Worm (Caenorhabditis elegans) whole organism, L1 larva: Measurements from ENCODE around the gene Y41C4A.11.
A peak's percentile ranks its signal among the peaks of the same experiment; 100 is the strongest.

Experiments
- aly-2 ChIP-seq: fragments of 150-350 bp; optimal IDR thresholded peaks from 2 replicates; lab custom pipeline; 2014; ENCODE audit warnings: missing biosample characterization, missing genetic modification characterization
- blmp-1 ChIP-seq: fragments of 150-350 bp; optimal IDR thresholded peaks from 2 replicates; lab custom pipeline; 2014; ENCODE audit warnings: missing biosample characterization, missing genetic modification characterization
- ceh-90 ChIP-seq: sonication (generic microtip); optimal IDR thresholded peaks from 2 replicates; lab custom pipeline; 2016; ENCODE audit warnings: missing genetic modification characterization, missing compliant biosample characterization
- ces-1 ChIP-seq: fragments of 150-350 bp; optimal IDR thresholded peaks from 2 replicates; lab custom pipeline; 2014; ENCODE audit warnings: missing biosample characterization, missing genetic modification reagents, missing genetic modification characterization
- dsc-1 ChIP-seq: sonication (generic microtip); optimal IDR thresholded peaks from 2 replicates; lab custom pipeline; 2016; ENCODE audit warnings: mild to moderate bottlenecking, missing genetic modification characterization, missing compliant biosample characterization
- efl-1 ChIP-seq, 4 experiments: fragments of 150-350 bp; optimal IDR thresholded peaks in 3 of 4; peaks in 1 of 4; 1 replicate in 1 of 4; 2 replicates in 3 of 4; lab custom pipeline; 2014; ENCODE audit warnings: missing biosample characterization in 2 of 4, missing genetic modification characterization in 2 of 4, missing genetic modification reagents in 2 of 4
- efl-3 ChIP-seq: fragments of 200-800 bp; sonication (Bioruptor generic); optimal IDR thresholded peaks from 2 replicates; lab custom pipeline; 2018; ENCODE audit warnings: mild to moderate bottlenecking, missing genetic modification characterization, missing compliant biosample characterization
- egl-27 ChIP-seq, 2 experiments: fragments of 150-350 bp in 1 of 2; sonication (generic microtip); optimal IDR thresholded peaks; 3 replicates each; lab custom pipeline; 2017 to 2018; ENCODE audit warnings: missing biosample characterization in 2 of 2, missing genetic modification characterization in 2 of 2, missing genetic modification reagents in 2 of 2
- elt-2 ChIP-seq: sonication (generic microtip); optimal IDR thresholded peaks from 2 replicates; lab custom pipeline; 2016; ENCODE audit warnings: missing genetic modification characterization, mild to moderate bottlenecking, inconsistent platforms, missing compliant biosample characterization, missing genetic modification reagents
- elt-3 ChIP-seq, 6 experiments: fragments of 150-350 bp in 1 of 6; sonication (generic microtip); optimal IDR thresholded peaks; 2 replicates each; lab custom pipeline; 2017 to 2018; ENCODE audit warnings: missing biosample characterization in 6 of 6, missing genetic modification characterization in 6 of 6, inconsistent platforms in 1 of 6
- fkh-8 ChIP-seq: sonication (generic microtip); optimal IDR thresholded peaks from 2 replicates; lab custom pipeline; 2016; ENCODE audit warnings: mild to moderate bottlenecking, missing genetic modification characterization, missing compliant biosample characterization
- hlh-17 ChIP-seq: fragments of 200-800 bp; sonication (Bioruptor generic); optimal IDR thresholded peaks from 2 replicates; lab custom pipeline; 2018; ENCODE audit warnings: missing genetic modification characterization, mild to moderate bottlenecking, missing compliant biosample characterization, moderate library complexity, borderline replicate concordance
- hlh-4 ChIP-seq: sonication (generic microtip); optimal IDR thresholded peaks from 2 replicates; lab custom pipeline; 2016; ENCODE audit warnings: mild to moderate bottlenecking, missing genetic modification characterization, missing compliant biosample characterization
- hpl-2 ChIP-seq: fragments of 150-350 bp; optimal IDR thresholded peaks from 2 replicates; lab custom pipeline; 2014; ENCODE audit warnings: missing biosample characterization, missing genetic modification reagents, missing genetic modification characterization
- irx-1 ChIP-seq: sonication (generic microtip); optimal IDR thresholded peaks from 2 replicates; lab custom pipeline; 2016; ENCODE audit warnings: missing genetic modification characterization, missing compliant biosample characterization
- jun-1 ChIP-seq: fragments of 150-350 bp; optimal IDR thresholded peaks from 2 replicates; lab custom pipeline; 2014; ENCODE audit warnings: missing biosample characterization, missing genetic modification reagents, missing genetic modification characterization
- lin-13 ChIP-seq: fragments of 150-350 bp; optimal IDR thresholded peaks from 2 replicates; lab custom pipeline; 2014; ENCODE audit warnings: missing biosample characterization, missing genetic modification reagents, missing genetic modification characterization
- lin-39 ChIP-seq: fragments of 150-350 bp; optimal IDR thresholded peaks from 2 replicates; lab custom pipeline; 2014; ENCODE audit warnings: missing biosample characterization, missing genetic modification reagents, missing genetic modification characterization
- lsy-2 ChIP-seq, 2 experiments: fragments of 150-350 bp; optimal IDR thresholded peaks; 2 replicates each; lab custom pipeline; 2014; ENCODE audit warnings: missing biosample characterization in 2 of 2, missing genetic modification characterization in 2 of 2
- mef-2 ChIP-seq: fragments of 150-350 bp; optimal IDR thresholded peaks from 2 replicates; lab custom pipeline; 2014; ENCODE audit warnings: missing biosample characterization, missing genetic modification characterization
- nhr-19 ChIP-seq: fragments of 200-800 bp; sonication (Bioruptor generic); conservative IDR thresholded peaks from 2 replicates; pipeline ENCODE4 v1.3.6; 2022; ENCODE audit warnings: missing genetic modification characterization, missing compliant biosample characterization
- nhr-237 ChIP-seq: fragments of 150-350 bp; optimal IDR thresholded peaks from 2 replicates; lab custom pipeline; 2014; ENCODE audit warnings: missing biosample characterization, missing genetic modification characterization
- nhr-77 ChIP-seq: fragments of 150-350 bp; optimal IDR thresholded peaks from 2 replicates; lab custom pipeline; 2014; ENCODE audit warnings: missing biosample characterization, missing genetic modification characterization
- nhr-84 ChIP-seq: sonication (generic microtip); optimal IDR thresholded peaks from 2 replicates; lab custom pipeline; 2017; ENCODE audit warnings: missing biosample characterization, missing genetic modification characterization
- pag-3 ChIP-seq: sonication (generic microtip); optimal IDR thresholded peaks from 2 replicates; lab custom pipeline; 2017; ENCODE audit warnings: missing genetic modification characterization, mild to moderate bottlenecking, missing compliant biosample characterization, antibody characterized with exemption, borderline replicate concordance; ENCODE audit not compliant: insufficient read depth
- pax-3 ChIP-seq: fragments of 200-800 bp; sonication (Bioruptor generic); optimal IDR thresholded peaks from 2 replicates; lab custom pipeline; 2018; ENCODE audit warnings: mild to moderate bottlenecking, missing genetic modification characterization, moderate library complexity, missing compliant biosample characterization
- skn-1 ChIP-seq: fragments of 150-350 bp; optimal IDR thresholded peaks from 2 replicates; lab custom pipeline; 2014; ENCODE audit warnings: missing biosample characterization, missing genetic modification characterization
- sptf-1 ChIP-seq: fragments of 150-350 bp; optimal IDR thresholded peaks from 2 replicates; lab custom pipeline; 2014; ENCODE audit warnings: missing biosample characterization, missing genetic modification characterization
- tbx-2 ChIP-seq: sonication (generic microtip); optimal IDR thresholded peaks from 2 replicates; lab custom pipeline; 2016; ENCODE audit warnings: missing genetic modification characterization, missing compliant biosample characterization
- unc-130 ChIP-seq: fragments of 150-350 bp; optimal IDR thresholded peaks from 2 replicates; lab custom pipeline; 2017; ENCODE audit warnings: missing biosample characterization, missing genetic modification characterization, inconsistent platforms
- unc-62 ChIP-seq: fragments of 150-350 bp; optimal IDR thresholded peaks from 2 replicates; lab custom pipeline; 2014; ENCODE audit warnings: missing biosample characterization, missing genetic modification reagents, missing genetic modification characterization
- unc-98 ChIP-seq: fragments of 200-800 bp; sonication (Bioruptor generic); IDR thresholded peaks from 2 replicates; pipeline ENCODE4 v1.3.6; 2022; ENCODE audit warnings: missing genetic modification characterization, missing compliant biosample characterization
- xbp-1 ChIP-seq: sonication (generic microtip); optimal IDR thresholded peaks from 2 replicates; lab custom pipeline; 2016; ENCODE audit warnings: missing genetic modification characterization, missing compliant biosample characterization
- zip-4 ChIP-seq: fragments of 200-800 bp; sonication (Bioruptor generic); optimal IDR thresholded peaks from 2 replicates; lab custom pipeline; 2018; ENCODE audit warnings: mild to moderate bottlenecking, missing genetic modification characterization, moderate library complexity, missing compliant biosample characterization
- ztf-4 ChIP-seq: fragments of 150-350 bp; optimal IDR thresholded peaks from 2 replicates; lab custom pipeline; 2014; ENCODE audit warnings: missing biosample characterization, missing genetic modification characterization

Y41C4A.11 gene

DNA sequence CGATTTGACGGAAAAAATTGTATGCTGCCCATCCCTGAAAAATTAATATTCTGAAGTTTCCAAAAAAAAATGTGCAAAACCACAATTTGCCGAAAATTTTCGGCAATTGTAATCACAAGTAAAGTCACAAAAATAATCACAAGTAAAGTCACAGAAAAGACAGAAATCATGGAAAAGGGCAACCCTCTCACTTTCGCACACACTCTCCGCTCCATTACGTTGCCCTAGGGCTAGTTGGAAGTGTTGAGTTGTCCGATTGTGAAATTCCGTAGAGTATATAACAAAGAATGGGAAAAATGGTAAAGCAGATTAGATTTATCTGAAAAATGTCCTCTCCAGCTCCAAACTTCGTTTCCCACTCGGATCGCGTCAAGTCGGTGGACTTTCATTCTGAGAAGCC lies 1.7 kb downstream of the Y41C4A.11 start, which contains the start of gene Y41C4A.32:
Gene Y41C4A.32, plus strand, starts transcription at position 302 of the 400 bp plus-strand sequence.
- TF ChIP-seq skn-1 (tag; lab: Kevin White, UChicago): peak; percentile 33
- TF ChIP-seq pax-3 (tag; lab: Kevin White, UChicago): no peak
- no peak for TF ChIP-seq efl-1 (optimal IDR thresholded peaks at IDR 0.05; lab: Kevin White, UChicago)
- peak; percentile 20 to 91 for TF ChIP-seq efl-1 (GFP tag; optimal IDR thresholded peaks at IDR 0.05 in 1 of 2; lab: Kevin White, UChicago)
- TF ChIP-seq nhr-77 (tag; lab: Kevin White, UChicago): no peak
- no peak for TF ChIP-seq sptf-1 (tag; lab: Kevin White, UChicago)
- TF ChIP-seq aly-2 (tag; lab: Kevin White, UChicago): no peak
- TF ChIP-seq unc-98 (GFP tag; lab: Robert Waterston, UW): no peak
- TF ChIP-seq unc-62: no peak
- TF ChIP-seq irx-1 (tag; lab: Kevin White, UChicago): no peak
- no peak for TF ChIP-seq nhr-84 (tag; lab: Kevin White, UChicago)
- TF ChIP-seq efl-3 (GFP tag; lab: Kevin White, UChicago): no peak

DNA sequence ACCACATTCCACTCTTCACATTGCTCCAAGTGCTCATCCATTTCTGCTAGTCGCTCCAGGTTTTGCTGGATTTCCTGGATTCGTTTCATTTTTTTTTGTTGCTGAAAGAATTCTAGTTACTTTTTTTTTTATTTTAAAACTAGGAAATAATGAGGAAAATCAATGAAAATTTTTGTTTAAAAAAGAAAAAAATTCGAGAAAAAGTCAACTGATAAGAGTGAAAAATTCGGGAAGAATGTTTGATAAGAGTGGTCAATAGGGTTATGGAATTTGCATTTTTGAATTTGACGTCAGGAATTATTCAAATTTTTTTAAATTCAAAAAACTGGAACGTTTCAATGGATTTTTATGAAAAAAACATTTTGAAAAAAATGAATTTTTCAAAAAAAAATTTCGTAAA lies 6.9 kb downstream of the Y41C4A.11 start, which contains the start of gene Y41C4A.12:
Gene Y41C4A.12, minus strand, starts transcription at position 101 of the 400 bp plus-strand sequence.
- TF ChIP-seq lin-39 (tag; lab: Kevin White, UChicago): no peak
- no peak for TF ChIP-seq egl-27 (tag; optimal IDR thresholded peaks at IDR 0.05; lab: Kevin White, UChicago)
- no peak for TF ChIP-seq ztf-4
- TF ChIP-seq unc-130 (tag; lab: Kevin White, UChicago): no peak
- no peak for TF ChIP-seq irx-1 (tag; lab: Kevin White, UChicago)
- no peak for TF ChIP-seq nhr-19 (GFP tag; lab: Robert Waterston, UW)
- no peak for TF ChIP-seq hlh-4 (tag; lab: Kevin White, UChicago)
- no peak for TF ChIP-seq jun-1 (tag; lab: Kevin White, UChicago)
- TF ChIP-seq ceh-90 (tag; lab: Kevin White, UChicago): no peak
- no peak for TF ChIP-seq nhr-237 (tag; lab: Kevin White, UChicago)
- no peak for TF ChIP-seq blmp-1 (tag; lab: Kevin White, UChicago)
- no peak for TF ChIP-seq efl-1 (optimal IDR thresholded peaks at IDR 0.05; lab: Kevin White, UChicago)
- no peak for TF ChIP-seq efl-1 (GFP tag; optimal IDR thresholded peaks at IDR 0.05 in 1 of 2; lab: Kevin White, UChicago)
- no peak for TF ChIP-seq nhr-77 (tag; lab: Kevin White, UChicago)
- TF ChIP-seq lsy-2 (tag; optimal IDR thresholded peaks at IDR 0.05; lab: Kevin White, UChicago): no peak
- no peak for TF ChIP-seq fkh-8 (tag; lab: Kevin White, UChicago)
- no peak for TF ChIP-seq dsc-1 (tag; lab: Kevin White, UChicago)
- TF ChIP-seq pag-3 (tag; lab: Kevin White, UChicago): no peak

DNA sequence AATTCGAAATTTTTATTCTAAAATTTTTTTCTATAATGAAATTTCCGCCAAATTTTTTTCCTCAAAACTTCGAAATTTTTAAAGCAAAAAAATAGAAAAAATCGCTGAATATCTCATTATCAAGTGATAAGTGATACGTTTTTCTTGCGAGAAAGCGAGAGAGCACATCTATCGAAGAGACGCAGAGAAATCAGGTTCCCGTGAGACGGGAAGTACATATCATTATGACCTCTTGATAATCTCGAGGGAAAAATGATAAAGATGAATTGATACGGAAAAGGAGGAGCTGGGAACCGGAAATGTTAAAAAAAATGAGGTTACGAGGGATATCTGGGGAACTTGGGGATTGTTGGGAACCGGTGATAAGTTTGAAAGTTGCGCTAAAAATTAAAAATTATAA lies 7.3 kb downstream of the Y41C4A.11 start:
- no peak for TF ChIP-seq lin-13
- TF ChIP-seq unc-130 (tag; lab: Kevin White, UChicago): no peak
- TF ChIP-seq blmp-1 (tag; lab: Kevin White, UChicago): peak; percentile 30
- no peak for TF ChIP-seq zip-4
- TF ChIP-seq ces-1: no peak
- TF ChIP-seq elt-3 (tag; optimal IDR thresholded peaks at IDR 0.05; lab: Kevin White, UChicago): peak in 5 of 6 experiments; percentile 41 to 96 (median 91)
- no peak for TF ChIP-seq tbx-2 (tag; lab: Kevin White, UChicago)
- TF ChIP-seq ztf-4: no peak
- peak; percentile 44 for TF ChIP-seq elt-2 (tag; lab: Kevin White, UChicago)
- TF ChIP-seq fkh-8 (tag; lab: Kevin White, UChicago): no peak
- TF ChIP-seq hlh-17 (GFP tag; lab: Kevin White, UChicago): no peak
- TF ChIP-seq efl-1 (optimal IDR thresholded peaks at IDR 0.05; lab: Kevin White, UChicago): no peak
- no peak for TF ChIP-seq efl-1 (GFP tag; optimal IDR thresholded peaks at IDR 0.05 in 1 of 2; lab: Kevin White, UChicago)
- no peak for TF ChIP-seq mef-2 (tag; lab: Kevin White, UChicago)
- TF ChIP-seq xbp-1 (tag; lab: Kevin White, UChicago): no peak
- no peak for TF ChIP-seq hpl-2 (GFP tag; lab: Kevin White, UChicago)
- TF ChIP-seq, all 84 proteins: peak for 3
